Fruit fly (Drosophila melanogaster) whole organism, prepupa: Measurements from ENCODE around the gene CG34034.

ENCODE experiments used
- CG8632 ChIP-seq: fragments of 200-800 bp; sonication (Bioruptor generic); optimal IDR thresholded peaks from 3 replicates; lab custom pipeline; 2016; ENCODE audit warnings: missing biosample characterization, missing genetic modification characterization
- Gug ChIP-seq: fragments of 200-800 bp; sonication (Bioruptor generic); IDR thresholded peaks from 2 replicates; pipeline ENCODE4 v1.3.6; 2022; ENCODE audit warnings: missing biosample characterization, missing genetic modification characterization
- Hr4 ChIP-seq: fragments of 200-800 bp; sonication (Bioruptor generic); optimal IDR thresholded peaks from 3 replicates; lab custom pipeline; 2016; ENCODE audit warnings: missing biosample characterization, missing genetic modification characterization
- achi ChIP-seq: fragments of 200-800 bp; sonication (Bioruptor generic); optimal IDR thresholded peaks from 3 replicates; lab custom pipeline; 2016; ENCODE audit warnings: missing biosample characterization, missing genetic modification characterization
- acj6 ChIP-seq: fragments of 200-800 bp; sonication (Bioruptor generic); optimal IDR thresholded peaks from 3 replicates; lab custom pipeline; 2016; ENCODE audit warnings: missing biosample characterization, missing genetic modification characterization

dm6 chr3R:21777660-21778059 is 38.8 kb upstream of the CG34034 start, which contains the start of gene Polr1H:
- no peak for TF ChIP-seq achi (GFP tag; lab: Kevin White, UChicago)
- no peak for TF ChIP-seq acj6 (GFP tag; lab: Kevin White, UChicago)
- no peak for TF ChIP-seq CG8632
- no peak for TF ChIP-seq Hr4
- TF ChIP-seq Gug (GFP tag; lab: Robert Waterston, UW), result no peak
